Worm (Caenorhabditis elegans): ENCODE results near the gene srbc-55.

DNA sequence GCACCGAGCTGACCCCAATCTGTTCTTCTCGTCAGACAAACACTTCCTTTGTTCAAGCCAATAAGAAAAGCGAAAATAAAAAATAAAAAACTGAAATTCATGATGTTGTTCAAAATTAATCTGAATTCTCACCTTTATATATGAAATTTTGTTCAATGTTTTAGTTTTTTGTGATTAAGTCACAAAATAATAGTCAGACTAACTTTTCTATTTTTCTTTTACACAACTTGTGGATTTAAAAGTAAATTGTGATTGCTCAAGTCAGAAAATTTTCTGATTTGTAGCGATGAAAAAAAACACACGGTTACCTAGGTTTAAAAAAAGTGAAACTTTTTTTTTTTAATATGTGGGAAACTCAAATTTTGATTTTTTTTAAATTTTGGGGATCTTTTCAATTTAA is 12.1 kb downstream of the srbc-55 start, which contains the start of gene abf-3:
- TF ChIP-seq nhr-11 (tag; optimal IDR thresholded peaks at IDR 0.05) (no peak), hlh-30 (tag; optimal IDR thresholded peaks at IDR 0.05; ENCODE audit: insufficient read depth) (no peak), mdl-1 (tag; optimal IDR thresholded peaks at IDR 0.05) (no peak), snpc-4 (tag; optimal IDR thresholded peaks at IDR 0.05) (no peak), lsy-2 (tag; optimal IDR thresholded peaks at IDR 0.05) (no peak), Y105C5A.15 (GFP tag; IDR thresholded peaks at IDR 0.05) (no peak), fos-1 (tag; optimal IDR thresholded peaks at IDR 0.05) (no peak), zfp-2 (tag; optimal IDR thresholded peaks at IDR 0.05) (no peak), ceh-82 (tag; optimal IDR thresholded peaks at IDR 0.05) (no peak), nhr-237 (tag; optimal IDR thresholded peaks at IDR 0.05) (no peak)

Measured in whole organism, L4 larva.